Worm (Caenorhabditis elegans) whole organism, L3 larva: Measurements from ENCODE around the gene C29F5.1.

Source experiments
- ZK546.5 ChIP-seq: sonication (generic microtip); optimal IDR thresholded peaks from 2 replicates; lab custom pipeline; 2017; ENCODE audit warnings: missing biosample characterization, missing genetic modification characterization
- ama-1 ChIP-seq: fragments of 150-350 bp; optimal IDR thresholded peaks from 2 replicates; lab custom pipeline; 2018
- ceh-28 ChIP-seq: fragments of 150-350 bp; optimal IDR thresholded peaks from 2 replicates; lab custom pipeline; 2014; ENCODE audit warnings: missing biosample characterization, missing genetic modification reagents, missing genetic modification characterization
- ceh-82 ChIP-seq: fragments of 150-350 bp; optimal IDR thresholded peaks from 2 replicates; lab custom pipeline; 2014; ENCODE audit warnings: missing biosample characterization, missing genetic modification characterization
- daf-12 ChIP-seq: fragments of 150-350 bp; optimal IDR thresholded peaks from 2 replicates; lab custom pipeline; 2014; ENCODE audit warnings: missing biosample characterization, missing genetic modification reagents, missing genetic modification characterization
- egl-27 ChIP-seq: sonication (generic microtip); optimal IDR thresholded peaks from 4 replicates; lab custom pipeline; 2017; ENCODE audit warnings: missing biosample characterization, missing genetic modification reagents, missing genetic modification characterization
- elt-1 ChIP-seq: fragments of 150-350 bp; optimal IDR thresholded peaks from 2 replicates; lab custom pipeline; 2014; ENCODE audit warnings: missing biosample characterization, missing genetic modification characterization
- elt-2 ChIP-seq: sonication (generic microtip); optimal IDR thresholded peaks from 2 replicates; lab custom pipeline; 2016; ENCODE audit warnings: missing genetic modification reagents, mild to moderate bottlenecking, missing genetic modification characterization, missing compliant biosample characterization
- fkh-2 ChIP-seq: fragments of 150-350 bp; optimal IDR thresholded peaks from 2 replicates; lab custom pipeline; 2014; ENCODE audit warnings: missing biosample characterization, missing genetic modification reagents, missing genetic modification characterization
- fos-1 ChIP-seq: fragments of 150-350 bp; optimal IDR thresholded peaks from 2 replicates; lab custom pipeline; 2014; ENCODE audit warnings: missing biosample characterization, missing genetic modification characterization
- hmg-11 ChIP-seq: sonication (generic microtip); optimal IDR thresholded peaks from 2 replicates; lab custom pipeline; 2016; ENCODE audit warnings: missing genetic modification characterization, missing compliant biosample characterization
- lin-15B ChIP-seq: fragments of 150-350 bp; optimal IDR thresholded peaks from 2 replicates; lab custom pipeline; 2014; ENCODE audit warnings: missing biosample characterization, missing genetic modification characterization
- nfya-1 ChIP-seq: sonication (generic microtip); optimal IDR thresholded peaks from 2 replicates; lab custom pipeline; 2017; ENCODE audit warnings: missing genetic modification characterization, mild to moderate bottlenecking, missing compliant biosample characterization, antibody characterized with exemption, moderate library complexity; ENCODE audit not compliant: insufficient read depth
- nhr-12 ChIP-seq: fragments of 150-350 bp; optimal IDR thresholded peaks from 2 replicates; lab custom pipeline; 2014; ENCODE audit warnings: missing biosample characterization, missing genetic modification characterization
- nhr-23 ChIP-seq: fragments of 150-350 bp; optimal IDR thresholded peaks from 2 replicates; lab custom pipeline; 2014; ENCODE audit warnings: missing biosample characterization, missing genetic modification reagents, missing genetic modification characterization
- nhr-25 ChIP-seq: sonication (generic microtip); optimal IDR thresholded peaks from 2 replicates; lab custom pipeline; 2017; ENCODE audit warnings: missing biosample characterization, missing genetic modification characterization
- nhr-67 ChIP-seq: fragments of 150-350 bp; optimal IDR thresholded peaks from 2 replicates; lab custom pipeline; 2014; ENCODE audit warnings: missing biosample characterization, missing genetic modification characterization
- pha-4 ChIP-seq: fragments of 150-350 bp; optimal IDR thresholded peaks from 2 replicates; lab custom pipeline; 2014; ENCODE audit warnings: missing biosample characterization, missing genetic modification reagents, missing genetic modification characterization
- snpc-4 ChIP-seq: fragments of 150-350 bp; optimal IDR thresholded peaks from 2 replicates; lab custom pipeline; 2014; ENCODE audit warnings: missing biosample characterization, missing genetic modification characterization
- unc-62 ChIP-seq: fragments of 150-350 bp; sonication (generic microtip); optimal IDR thresholded peaks from 4 replicates; lab custom pipeline; 2014; ENCODE audit warnings: missing biosample characterization, missing genetic modification reagents, missing genetic modification characterization

C29F5.1 gene

DNA sequence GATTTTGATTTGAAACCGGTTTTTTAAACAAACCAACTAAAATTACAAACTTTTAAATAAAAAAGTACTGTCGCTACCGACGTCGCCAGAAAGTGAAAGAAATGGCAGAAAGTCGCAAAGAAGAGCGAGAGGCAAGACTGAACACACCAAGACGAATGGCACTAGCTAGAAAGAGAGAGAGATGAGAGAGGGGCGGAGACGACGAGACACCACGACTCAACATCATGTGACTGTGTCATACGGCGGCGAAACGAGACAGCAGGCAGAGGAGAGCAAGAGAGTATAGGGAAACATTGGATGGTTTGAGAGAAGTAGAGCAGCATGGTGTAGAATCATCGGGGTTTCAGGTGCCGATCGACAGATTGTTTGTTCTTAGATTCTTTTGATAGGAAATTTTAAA is 45.0 kb downstream of the C29F5.1 start (continued):
- TF ChIP-seq ceh-28 (peak; percentile 74), nhr-67 (tag; lab: Kevin White, UChicago) (no peak), daf-12 (tag; lab: Kevin White, UChicago) (no peak), fos-1 (tag; lab: Kevin White, UChicago) (no peak), unc-62 (peak; percentile 71), ceh-82 (no peak), ama-1 (peak; percentile 98), nhr-12 (no peak), nfya-1 (tag; lab: Kevin White, UChicago) (peak; percentile 94), hmg-11 (tag; lab: Kevin White, UChicago) (peak; percentile 94), snpc-4 (tag; lab: Kevin White, UChicago) (no peak), lin-15B (peak; percentile 83), elt-1 (peak; percentile 74), fkh-2 (no peak), egl-27 (peak; percentile 50)

ce11 chrII:6349968-6350367 is 46.6 kb downstream of the C29F5.1 start:
- TF ChIP-seq ceh-82 = no peak
- TF ChIP-seq pha-4 = no peak
- TF ChIP-seq ZK546.5 (tag; lab: Kevin White, UChicago) = no peak
- no peak for TF ChIP-seq elt-2 (tag; lab: Kevin White, UChicago)

DNA sequence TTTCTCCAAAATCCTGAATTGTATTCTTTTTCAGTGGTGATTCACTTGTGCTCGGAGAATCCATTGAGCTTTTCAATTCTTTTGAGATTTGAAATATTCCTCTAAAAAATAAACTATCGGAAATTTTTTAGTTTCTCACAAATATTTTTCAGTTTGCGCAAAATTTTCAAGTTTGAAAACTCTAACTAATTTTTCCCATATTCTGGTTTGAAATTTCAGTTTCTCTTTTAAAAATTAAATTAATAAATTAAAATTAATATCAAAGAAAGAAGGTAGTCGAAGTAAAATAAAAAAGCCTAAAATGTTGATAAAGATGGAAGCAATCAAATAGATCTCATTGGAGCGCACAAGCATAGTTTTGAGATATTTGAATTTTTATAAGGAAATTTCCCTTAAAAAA is 48.6 kb downstream of the C29F5.1 start, which contains the start of gene C32D5.10:
TSS of gene C32D5.10 (minus strand) at position 101 of the 400 bp plus-strand sequence.
- TF ChIP-seq nhr-23 (tag; lab: Kevin White, UChicago) (peak; percentile 13), nhr-25 (tag; lab: Kevin White, UChicago) (no peak), nhr-12 (no peak)
